Worm (Caenorhabditis elegans): Measurements from ENCODE around the gene ZC178.2.

ZC178.2 gene

ce11 chrV:8681050-8681449, 30.8 kb downstream of the ZC178.2 start, which contains the start of gene ZC190.2:
ZC190.2 (plus strand) TSS chrV:8681350.
- no peak for TF ChIP-seq pag-3 (tag; optimal IDR thresholded peaks at IDR 0.05; ENCODE audit: borderline replicate concordance)
- no peak for TF ChIP-seq pat-9 (tag; optimal IDR thresholded peaks at IDR 0.05)
- no peak for TF ChIP-seq ttx-3 (tag; optimal IDR thresholded peaks at IDR 0.05)
- no peak for TF ChIP-seq ceh-34 (tag; optimal IDR thresholded peaks at IDR 0.05)
- TF ChIP-seq ceh-2 (tag; optimal IDR thresholded peaks at IDR 0.05) = no peak
- TF ChIP-seq rnt-1 (tag; optimal IDR thresholded peaks at IDR 0.05) = no peak
- no peak for TF ChIP-seq sox-4 (tag; optimal IDR thresholded peaks at IDR 0.05)
- no peak for TF ChIP-seq nhr-11 (tag; optimal IDR thresholded peaks at IDR 0.05)
- no peak for TF ChIP-seq elt-2 (tag; optimal IDR thresholded peaks at IDR 0.05)
- no peak for TF ChIP-seq ceh-22 (tag; optimal IDR thresholded peaks at IDR 0.05)
- TF ChIP-seq syd-9 (tag; optimal IDR thresholded peaks at IDR 0.05) = no peak
- TF ChIP-seq ceh-48 (tag; optimal IDR thresholded peaks at IDR 0.05) = no peak
- no peak for TF ChIP-seq lim-6 (tag; optimal IDR thresholded peaks at IDR 0.05)
- no peak for TF ChIP-seq ceh-24 (tag; optimal IDR thresholded peaks at IDR 0.05)
- no peak for TF ChIP-seq pros-1 (tag; optimal IDR thresholded peaks at IDR 0.05)
- TF ChIP-seq ref-2 (tag; optimal IDR thresholded peaks at IDR 0.05) = no peak
- TF ChIP-seq ceh-14 (tag; optimal IDR thresholded peaks at IDR 0.05) = no peak

- TF ChIP-seq hlh-30 (tag; optimal IDR thresholded peaks at IDR 0.05; ENCODE audit: insufficient read depth) (no peak), pha-4 (tag; optimal IDR thresholded peaks at IDR 0.05) (no peak), gmeb-2 (tag; optimal IDR thresholded peaks at IDR 0.05) (no peak), ceh-45 (GFP tag; IDR thresholded peaks at IDR 0.05) (no peak), ceh-2 (tag; optimal IDR thresholded peaks at IDR 0.05) (no peak), ceh-18 (tag; optimal IDR thresholded peaks at IDR 0.05) (no peak), dmd-4 (tag; optimal IDR thresholded peaks at IDR 0.05; ENCODE audit: borderline replicate concordance) (no peak), fkh-10 (GFP tag; optimal IDR thresholded peaks at IDR 0.05) (no peak), nhr-232 (tag; optimal IDR thresholded peaks at IDR 0.05) (no peak), odd-2 (tag; optimal IDR thresholded peaks at IDR 0.05) (no peak), C08G9.2 (tag; optimal IDR thresholded peaks at IDR 0.05) (no peak), ets-4 (tag; optimal IDR thresholded peaks at IDR 0.05) (no peak), pag-3 (tag; optimal IDR thresholded peaks at IDR 0.05; ENCODE audit: borderline replicate concordance) (no peak), sox-2 (GFP tag; IDR thresholded peaks at IDR 0.05) (no peak), pax-1 (tag; optimal IDR thresholded peaks at IDR 0.05) (no peak), lim-6 (tag; optimal IDR thresholded peaks at IDR 0.05) (no peak), pqm-1 (tag; optimal IDR thresholded peaks at IDR 0.05) (no peak), fax-1 (tag; optimal IDR thresholded peaks at IDR 0.05) (no peak), ceh-22 (tag; optimal IDR thresholded peaks at IDR 0.05) (no peak)
These were observed 34.6 kb downstream of the ZC178.2 start, which contains the start of gene ZC190.6 for ce11 chrV:8677193-8677592. ZC190.6 (minus strand) TSS chrV:8677293.

- no peak for TF ChIP-seq T23F11.4 (GFP tag; optimal IDR thresholded peaks at IDR 0.05)
These were observed 38.3 kb downstream of the ZC178.2 start, which contains the start of gene ZC190.5 for ce11 chrV:8673498-8673897. ZC190.5 (minus strand) TSS chrV:8673598.

ce11 chrV:8671568-8672123, 40.2 kb downstream of the ZC178.2 start:
- TF ChIP-seq tbx-2 (tag; optimal IDR thresholded peaks at IDR 0.05) (no peak), ahr-1 (tag; optimal IDR thresholded peaks at IDR 0.05) (no peak), fax-1 (tag; optimal IDR thresholded peaks at IDR 0.05) (no peak), nfya-1 (tag; optimal IDR thresholded peaks at IDR 0.05) (no peak), hlh-13 (GFP tag; optimal IDR thresholded peaks at IDR 0.05) (no peak), elt-2 (tag; optimal IDR thresholded peaks at IDR 0.05) (no peak), ztf-16 (tag; optimal IDR thresholded peaks at IDR 0.05) (no peak), ceh-2 (tag; optimal IDR thresholded peaks at IDR 0.05) (no peak), C38D4.7 (GFP tag; optimal IDR thresholded peaks at IDR 0.05) (no peak), nhr-232 (tag; optimal IDR thresholded peaks at IDR 0.05) (no peak), ceh-30 (tag; optimal IDR thresholded peaks at IDR 0.05) (no peak), sdc-2 (tag; optimal IDR thresholded peaks at IDR 0.05) (no peak), pros-1 (tag; optimal IDR thresholded peaks at IDR 0.05) (no peak), ref-2 (tag; optimal IDR thresholded peaks at IDR 0.05) (no peak), pax-1 (tag; optimal IDR thresholded peaks at IDR 0.05) (no peak), fkh-10 (GFP tag; optimal IDR thresholded peaks at IDR 0.05) (no peak), madf-2 (tag; optimal IDR thresholded peaks at IDR 0.05) (no peak)

Data from whole organism, late embryonic.